Worm (Caenorhabditis elegans) whole organism, young adult: ENCODE data around the gene Y69A2AR.32.
A peak's percentile ranks its signal among the peaks of the same experiment; 100 is the strongest.

ENCODE experiments used
- B0261.1 ChIP-seq: sonication (generic microtip); optimal IDR thresholded peaks from 2 replicates; lab custom pipeline; 2016; ENCODE audit warnings: mild to moderate bottlenecking, missing genetic modification characterization, moderate library complexity, missing compliant biosample characterization
- D2030.7 ChIP-seq: fragments of 200-800 bp; sonication (Bioruptor generic); IDR thresholded peaks from 2 replicates; pipeline ENCODE4 v1.3.6; 2022; ENCODE audit warnings: missing genetic modification reagents, missing genetic modification characterization, missing compliant biosample characterization
- F10E7.11 ChIP-seq: sonication (generic microtip); optimal IDR thresholded peaks from 2 replicates; lab custom pipeline; 2017; ENCODE audit warnings: mild to moderate bottlenecking, missing genetic modification characterization, moderate library complexity, missing compliant biosample characterization
- F22D6.2 ChIP-seq: sonication (generic microtip); optimal IDR thresholded peaks from 2 replicates; lab custom pipeline; 2016; ENCODE audit warnings: mild to moderate bottlenecking, missing genetic modification characterization, missing compliant biosample characterization
- T07F8.4 ChIP-seq: sonication (generic microtip); optimal IDR thresholded peaks from 2 replicates; lab custom pipeline; 2016; ENCODE audit warnings: mild to moderate bottlenecking, missing genetic modification characterization, moderate library complexity, missing compliant biosample characterization
- Y53F4B.3 ChIP-seq: fragments of 200-800 bp; sonication (Bioruptor generic); IDR thresholded peaks from 2 replicates; pipeline ENCODE4 v1.3.6; 2022; ENCODE audit warnings: missing genetic modification reagents, missing genetic modification characterization, missing compliant biosample characterization
- Y79H2A.3 ChIP-seq: fragments of 200-800 bp; sonication (Bioruptor generic); conservative IDR thresholded peaks from 2 replicates; pipeline ENCODE4 v1.3.6; 2022; ENCODE audit warnings: missing genetic modification reagents, missing genetic modification characterization, missing compliant biosample characterization
- Y95B8A.8 ChIP-seq: fragments of 200-800 bp; sonication (Bioruptor generic); IDR thresholded peaks from 2 replicates; pipeline ENCODE4 v1.3.6; 2022; ENCODE audit warnings: missing genetic modification reagents, missing genetic modification characterization, missing compliant biosample characterization
- ZK185.1 ChIP-seq: sonication (generic microtip); optimal IDR thresholded peaks from 2 replicates; lab custom pipeline; 2016; ENCODE audit warnings: mild to moderate bottlenecking, missing genetic modification characterization, missing compliant biosample characterization; ENCODE audit not compliant: poor library complexity, severe bottlenecking
- aptf-2 ChIP-seq: fragments of 200-800 bp; sonication (Bioruptor generic); conservative IDR thresholded peaks from 2 replicates; pipeline ENCODE4 v1.3.6; 2022; ENCODE audit warnings: missing genetic modification reagents, missing genetic modification characterization, missing compliant biosample characterization
- atf-7 ChIP-seq: sonication (generic microtip); optimal IDR thresholded peaks from 2 replicates; lab custom pipeline; 2017; ENCODE audit warnings: mild to moderate bottlenecking, missing genetic modification characterization, missing compliant biosample characterization
- cebp-2 ChIP-seq: fragments of 200-800 bp; sonication (Bioruptor generic); IDR thresholded peaks from 2 replicates; pipeline ENCODE4 v1.3.6; 2022; ENCODE audit warnings: missing genetic modification characterization, missing compliant biosample characterization
- ceh-100 ChIP-seq: fragments of 200-800 bp; sonication (Bioruptor generic); IDR thresholded peaks from 2 replicates; pipeline ENCODE4 v1.3.6; 2022; ENCODE audit warnings: missing genetic modification reagents, missing genetic modification characterization, missing compliant biosample characterization
- ceh-27 ChIP-seq: fragments of 200-800 bp; sonication (Bioruptor generic); optimal IDR thresholded peaks from 2 replicates; lab custom pipeline; 2018; ENCODE audit warnings: mild to moderate bottlenecking, missing genetic modification characterization, moderate library complexity, missing compliant biosample characterization
- ceh-40 ChIP-seq: fragments of 200-800 bp; sonication (Bioruptor generic); IDR thresholded peaks from 2 replicates; pipeline ENCODE4 v1.3.6; 2022; ENCODE audit warnings: missing genetic modification characterization, missing compliant biosample characterization
- chd-7 ChIP-seq: sonication (generic microtip); optimal IDR thresholded peaks from 2 replicates; lab custom pipeline; 2016; ENCODE audit warnings: mild to moderate bottlenecking, missing genetic modification characterization, moderate library complexity, missing compliant biosample characterization
- dpl-1 ChIP-seq: fragments of 150-350 bp; optimal IDR thresholded peaks from 2 replicates; lab custom pipeline; 2014; ENCODE audit warnings: missing biosample characterization, missing genetic modification reagents, missing genetic modification characterization
- egrh-3 ChIP-seq: fragments of 200-800 bp; sonication (Bioruptor generic); IDR thresholded peaks from 2 replicates; pipeline ENCODE4 v1.3.6; 2022; ENCODE audit warnings: missing genetic modification reagents, missing genetic modification characterization, missing compliant biosample characterization
- hlh-12 ChIP-seq: sonication (generic microtip); optimal IDR thresholded peaks from 2 replicates; lab custom pipeline; 2016; ENCODE audit warnings: missing genetic modification characterization, missing compliant biosample characterization
- hlh-26 ChIP-seq: fragments of 200-800 bp; sonication (Bioruptor generic); conservative IDR thresholded peaks from 2 replicates; pipeline ENCODE4 v1.3.6; 2022; ENCODE audit warnings: missing genetic modification reagents, missing genetic modification characterization, missing compliant biosample characterization
- hmg-1.2 ChIP-seq: fragments of 200-800 bp; sonication (Bioruptor generic); IDR thresholded peaks from 2 replicates; pipeline ENCODE4 v1.3.6; 2022; ENCODE audit warnings: missing genetic modification reagents, missing genetic modification characterization, missing compliant biosample characterization
- hrde-1 ChIP-seq: sonication (generic microtip); optimal IDR thresholded peaks from 2 replicates; lab custom pipeline; 2016; ENCODE audit warnings: missing genetic modification characterization, mild to moderate bottlenecking, missing compliant biosample characterization, moderate library complexity, missing genotype, missing genetic modification reagents, borderline replicate concordance
- hsf-1 ChIP-seq: fragments of 200-800 bp; sonication (Bioruptor generic); IDR thresholded peaks from 2 replicates; pipeline ENCODE4 v1.3.6; 2022; ENCODE audit warnings: missing genetic modification reagents, missing genetic modification characterization, missing compliant biosample characterization
- lin-35 ChIP-seq, 3 experiments: fragments of 150-350 bp in 2 of 3; sonication (generic microtip) in 1 of 3; optimal IDR thresholded peaks; 2 replicates each; lab custom pipeline; 2014 to 2018; ENCODE audit warnings: missing biosample characterization in 3 of 3, missing genetic modification characterization in 3 of 3, missing genetic modification reagents in 3 of 3
- lin-40 ChIP-seq: sonication (generic microtip); optimal IDR thresholded peaks from 2 replicates; lab custom pipeline; 2016; ENCODE audit warnings: missing genetic modification characterization, mild to moderate bottlenecking, missing compliant biosample characterization, missing genotype, missing genetic modification reagents
- lsl-1 ChIP-seq: fragments of 200-800 bp; sonication (Bioruptor generic); optimal IDR thresholded peaks from 2 replicates; lab custom pipeline; 2018; ENCODE audit warnings: mild to moderate bottlenecking, missing genetic modification characterization, moderate library complexity, missing compliant biosample characterization
- madf-3 ChIP-seq: fragments of 200-800 bp; sonication (Bioruptor generic); IDR thresholded peaks from 2 replicates; pipeline ENCODE4 v1.3.6; 2022; ENCODE audit warnings: missing genetic modification reagents, missing genetic modification characterization, missing compliant biosample characterization
- madf-6 ChIP-seq: fragments of 200-800 bp; sonication (Bioruptor generic); IDR thresholded peaks from 2 replicates; pipeline ENCODE4 v1.3.6; 2022; ENCODE audit warnings: missing genetic modification reagents, missing genetic modification characterization, missing compliant biosample characterization
- nfya-1 ChIP-seq: sonication (generic microtip); optimal IDR thresholded peaks from 2 replicates; lab custom pipeline; 2017; ENCODE audit warnings: antibody characterized with exemption, missing compliant biosample characterization, missing genetic modification characterization, borderline replicate concordance; ENCODE audit not compliant: insufficient read depth
- nhr-120 ChIP-seq: fragments of 200-800 bp; sonication (Bioruptor generic); IDR thresholded peaks from 2 replicates; pipeline ENCODE4 v1.3.6; 2022; ENCODE audit warnings: missing genetic modification characterization, missing compliant biosample characterization
- nhr-179 ChIP-seq: sonication (generic microtip); optimal IDR thresholded peaks from 2 replicates; lab custom pipeline; 2016; ENCODE audit warnings: mild to moderate bottlenecking, missing genetic modification characterization, missing compliant biosample characterization
- nhr-90 ChIP-seq: sonication (generic microtip); optimal IDR thresholded peaks from 2 replicates; lab custom pipeline; 2016; ENCODE audit warnings: missing genotype, mild to moderate bottlenecking, missing genetic modification characterization, missing compliant biosample characterization
- rec-8 ChIP-seq, 2 experiments: sonication (generic microtip); optimal IDR thresholded peaks; 2 replicates each; lab custom pipeline; 2016; ENCODE audit warnings: mild to moderate bottlenecking in 2 of 2, missing genetic modification characterization in 2 of 2, missing genetic modification reagents in 2 of 2, missing genotype in 2 of 2, missing biosample characterization in 1 of 2, missing compliant biosample characterization in 1 of 2, moderate library complexity in 1 of 2
- snpc-1.3 ChIP-seq: sonication (generic microtip); optimal IDR thresholded peaks from 2 replicates; lab custom pipeline; 2017; ENCODE audit warnings: missing genetic modification characterization, mild to moderate bottlenecking, missing compliant biosample characterization, antibody characterized with exemption, moderate library complexity, missing genotype, missing genetic modification reagents; ENCODE audit not compliant: insufficient read depth
- tbp1 ChIP-seq: fragments of 200-800 bp; sonication (Bioruptor generic); optimal IDR thresholded peaks from 2 replicates; lab custom pipeline; 2018; ENCODE audit warnings: mild to moderate bottlenecking, missing genetic modification characterization, missing compliant biosample characterization
- tlf-1 ChIP-seq: fragments of 200-800 bp; sonication (Bioruptor generic); optimal IDR thresholded peaks from 2 replicates; lab custom pipeline; 2018; ENCODE audit warnings: mild to moderate bottlenecking, missing genetic modification characterization, missing compliant biosample characterization
- zfh-2 ChIP-seq: fragments of 200-800 bp; sonication (Bioruptor generic); conservative IDR thresholded peaks from 2 replicates; pipeline ENCODE4 v1.3.6; 2022; ENCODE audit warnings: missing genetic modification reagents, missing genetic modification characterization, missing compliant biosample characterization
- ztf-3 ChIP-seq: fragments of 200-800 bp; sonication (Bioruptor generic); optimal IDR thresholded peaks from 2 replicates; lab custom pipeline; 2018; ENCODE audit warnings: mild to moderate bottlenecking, missing genetic modification characterization, missing compliant biosample characterization

The Y69A2AR.32 gene

DNA sequence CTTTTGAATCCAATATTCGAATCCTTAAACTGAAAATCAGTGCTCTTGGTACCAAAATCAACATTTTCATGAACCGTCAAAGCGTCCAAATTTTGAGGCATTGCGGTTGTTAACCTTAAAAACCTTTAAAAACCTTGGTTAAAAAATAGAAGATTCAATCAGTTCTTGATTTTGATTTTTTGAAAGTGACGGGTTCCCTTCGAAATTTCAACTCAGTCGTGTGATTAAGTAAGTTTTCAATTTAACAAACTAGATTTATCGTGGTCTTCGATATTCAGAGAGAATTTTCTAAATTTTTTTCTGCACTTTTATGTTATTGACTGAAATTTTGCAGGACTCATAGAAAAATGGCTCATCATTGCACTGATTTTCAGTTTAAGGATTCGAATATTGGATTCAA, 42.0 kb upstream of the Y69A2AR.32 start, which contains the start of the genes Y69A2AR.25 and Y69A2AR.12:
Gene Y69A2AR.25, minus strand, starts transcription at position 101 of the 400 bp plus-strand sequence.
Gene Y69A2AR.12, plus strand, starts transcription at position 348 of the 400 bp plus-strand sequence.
- TF ChIP-seq cebp-2 (GFP tag; lab: Robert Waterston, UW) (no peak), lin-35 (GFP tag; optimal IDR thresholded peaks at IDR 0.05; lab: Kevin White, UChicago) (no peak), atf-7 (tag; lab: Kevin White, UChicago) (no peak)

DNA sequence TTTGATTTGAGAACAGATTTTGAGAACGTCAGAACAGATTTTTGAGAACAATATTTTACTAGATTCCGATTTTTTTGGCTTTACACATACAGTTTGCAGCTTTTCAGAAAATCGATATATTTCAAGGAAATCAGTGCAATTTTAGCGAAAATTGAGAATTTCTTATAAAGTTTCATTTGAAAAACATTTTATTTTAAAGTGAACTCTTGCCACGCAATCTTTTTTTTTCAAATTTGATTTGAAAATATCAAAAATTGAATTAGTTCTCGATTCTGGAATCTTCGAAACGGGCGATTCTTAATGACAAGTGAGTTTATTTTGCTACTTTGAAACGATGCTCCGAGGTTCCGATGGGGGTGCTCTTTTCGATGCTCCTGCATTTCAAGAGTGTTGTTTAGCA, 38.1 kb upstream of the Y69A2AR.32 start, which contains the start of gene Y69A2AR.51:
Gene Y69A2AR.51, plus strand, starts transcription at position 301 of the 400 bp plus-strand sequence.
- TF ChIP-seq ceh-40 (GFP tag; lab: Robert Waterston, UW) (no peak), ceh-100 (GFP tag; lab: Robert Waterston, UW) (no peak), Y95B8A.8 (GFP tag; lab: Robert Waterston, UW) (no peak), hmg-1.2 (GFP tag; lab: Robert Waterston, UW) (no peak), D2030.7 (GFP tag; lab: Robert Waterston, UW) (no peak), rec-8 (tag; optimal IDR thresholded peaks at IDR 0.05; lab: Kevin White, UChicago) (no peak)

DNA sequence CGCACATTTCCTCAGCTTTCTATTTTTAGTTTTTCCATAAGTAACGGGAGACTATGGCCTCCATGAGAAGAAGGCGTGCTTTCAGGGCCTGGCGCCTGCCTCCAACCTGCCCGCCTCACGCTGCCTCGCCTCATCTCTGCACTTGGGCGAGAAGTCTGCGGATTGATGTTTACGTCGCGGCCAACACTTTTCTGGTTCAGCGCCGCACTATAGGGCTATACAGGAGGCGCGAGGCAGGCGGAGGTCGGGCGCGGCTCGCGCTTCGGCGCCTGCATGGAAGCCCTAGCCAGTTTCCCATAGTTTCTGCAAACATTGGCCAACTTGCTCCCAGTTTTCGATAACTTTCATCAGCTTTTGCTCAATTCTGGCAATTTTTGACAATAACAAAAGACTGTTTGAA, 37.1 kb upstream of the Y69A2AR.32 start:
- TF ChIP-seq ZK185.1 (tag; lab: Kevin White, UChicago) (no peak), egrh-3 (peak; percentile 44; the same call in 1 of the 2 replicates), zfh-2 (peak; percentile 84)
- TF ChIP-seq, all 124 proteins: peak for 2

DNA sequence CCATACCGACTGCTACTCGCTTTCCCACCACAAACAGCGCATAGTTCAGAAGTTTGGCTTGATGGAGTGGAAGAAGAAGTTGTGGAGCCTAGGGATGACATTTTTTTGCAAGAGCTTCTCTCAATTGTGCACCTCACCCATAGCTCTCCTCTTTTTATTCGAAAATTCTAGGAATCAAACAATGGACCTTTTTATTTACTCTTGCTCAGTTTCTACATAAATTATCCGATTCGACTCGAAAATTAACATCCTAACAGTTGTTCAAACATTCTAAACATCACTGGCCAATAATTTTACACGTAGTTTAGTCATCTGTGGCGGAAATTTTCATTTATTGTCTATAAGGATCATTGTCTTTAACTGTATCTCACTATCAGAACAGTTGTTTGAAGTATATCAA, 28.8 kb upstream of the Y69A2AR.32 start, which contains the start of gene nhr-242:
Gene nhr-242, minus strand, starts transcription at position 101 of the 400 bp plus-strand sequence.
- TF ChIP-seq madf-3 (GFP tag; lab: Robert Waterston, UW) (no peak), madf-6 (GFP tag; lab: Robert Waterston, UW) (no peak), chd-7 (no peak), tbp1 (GFP tag; lab: Kevin White, UChicago) (no peak), hsf-1 (GFP tag; lab: Robert Waterston, UW) (no peak), hlh-26 (no peak), F10E7.11 (tag; lab: Kevin White, UChicago) (no peak), hrde-1 (tag; lab: Kevin White, UChicago) (no peak), nhr-120 (GFP tag; lab: Robert Waterston, UW) (no peak), B0261.1 (tag; lab: Kevin White, UChicago) (no peak), ztf-3 (GFP tag; lab: Kevin White, UChicago) (no peak), dpl-1 (no peak), ceh-27 (GFP tag; lab: Kevin White, UChicago) (no peak), tlf-1 (GFP tag; lab: Kevin White, UChicago) (no peak), F22D6.2 (tag; lab: Kevin White, UChicago) (no peak)
- TF ChIP-seq, all 124 proteins: peak for 0

DNA sequence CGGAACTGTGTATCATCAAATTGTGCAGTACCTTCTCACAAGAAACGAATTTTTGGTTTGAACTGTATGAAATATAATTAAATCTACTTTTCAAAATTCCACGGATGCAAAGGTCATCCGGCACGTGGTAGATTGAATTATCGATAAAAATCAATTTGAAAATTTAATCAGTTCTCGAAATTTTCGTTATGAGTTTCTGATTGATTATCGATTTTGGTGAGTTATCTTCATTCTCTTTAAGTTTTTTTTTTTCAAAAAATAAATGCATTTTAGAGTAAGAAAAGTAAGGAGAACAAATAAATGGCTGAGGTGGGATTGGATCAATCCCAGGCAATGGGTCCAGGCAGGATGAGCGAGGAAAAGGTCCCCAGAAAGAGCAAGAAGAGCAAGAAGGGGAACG, 12.8 kb upstream of the Y69A2AR.32 start, which contains the start of gene Y69A2AR.47:
Gene Y69A2AR.47, plus strand, starts transcription at position 301 of the 400 bp plus-strand sequence.
- no peak for TF ChIP-seq lsl-1 (GFP tag; lab: Kevin White, UChicago)
- TF ChIP-seq nfya-1 (tag; lab: Kevin White, UChicago), result no peak
- no peak for TF ChIP-seq hlh-12
- TF ChIP-seq F10E7.11 (tag; lab: Kevin White, UChicago), result no peak
- TF ChIP-seq T07F8.4, result no peak
- TF ChIP-seq aptf-2 (GFP tag; lab: Robert Waterston, UW), result no peak
- TF ChIP-seq snpc-1.3 (tag; lab: Kevin White, UChicago), result no peak
- no peak for TF ChIP-seq nhr-179 (tag; lab: Kevin White, UChicago)
- TF ChIP-seq ceh-100 (GFP tag; lab: Robert Waterston, UW), result no peak
- no peak for TF ChIP-seq nhr-90
- no peak for TF ChIP-seq lin-40 (tag; lab: Kevin White, UChicago)
- no peak for TF ChIP-seq Y79H2A.3 (GFP tag; lab: Robert Waterston, UW)
- no peak for TF ChIP-seq Y53F4B.3 (GFP tag; lab: Robert Waterston, UW)
